Fruit fly (Drosophila melanogaster) whole organism, embryonic: ENCODE data around the gene mthl12.

Source experiments
- Antp ChIP-seq: fragments of 200-800 bp; sonication (Bioruptor generic); optimal IDR thresholded peaks from 3 replicates; lab custom pipeline; 2016; ENCODE audit warnings: missing biosample characterization, missing genetic modification characterization
- CG10565 ChIP-seq: fragments of 200-800 bp; sonication (Bioruptor generic); optimal IDR thresholded peaks from 3 replicates; lab custom pipeline; 2016; ENCODE audit warnings: missing biosample characterization, mild to moderate bottlenecking, missing genetic modification characterization
- CG11695 ChIP-seq: fragments of 200-800 bp; sonication (Bioruptor generic); IDR thresholded peaks from 3 replicates; pipeline ENCODE4 v1.3.6; 2022; ENCODE audit warnings: missing biosample characterization, missing genetic modification characterization
- CG11696 ChIP-seq: fragments of 200-800 bp; sonication (Bioruptor generic); IDR thresholded peaks from 2 replicates; pipeline ENCODE4 v1.3.6; 2022; ENCODE audit warnings: missing biosample characterization, missing genetic modification characterization
- CG12744 ChIP-seq: fragments of 200-800 bp; sonication (Bioruptor generic); optimal IDR thresholded peaks from 2 replicates; lab custom pipeline; 2016; ENCODE audit warnings: missing biosample characterization, missing genetic modification characterization
- CG13287 ChIP-seq: fragments of 200-800 bp; sonication (Bioruptor generic); IDR thresholded peaks from 2 replicates; pipeline ENCODE4 v1.3.6; 2022; ENCODE audit warnings: missing biosample characterization, missing genetic modification characterization; ENCODE audit not compliant: partially characterized antibody
- CG14014 ChIP-seq: fragments of 200-800 bp; sonication (Bioruptor generic); IDR thresholded peaks from 2 replicates; pipeline ENCODE4 v1.3.6; 2022; ENCODE audit warnings: missing biosample characterization, missing genetic modification characterization
- CG17361 ChIP-seq: fragments of 200-800 bp; sonication (Bioruptor generic); IDR thresholded peaks from 3 replicates; pipeline ENCODE4 v1.3.6; 2022; ENCODE audit warnings: missing biosample characterization, missing genetic modification characterization
- CG18262 ChIP-seq: fragments of 200-800 bp; optimal IDR thresholded peaks from 3 replicates; lab custom pipeline; 2019; ENCODE audit warnings: missing biosample characterization, mild to moderate bottlenecking, missing genetic modification characterization, moderate library complexity
- CG2875 ChIP-seq: fragments of 200-800 bp; sonication (Bioruptor generic); optimal IDR thresholded peaks from 2 replicates; lab custom pipeline; 2017; ENCODE audit warnings: missing biosample characterization, mild to moderate bottlenecking, missing genetic modification characterization, missing genetic modification reagents
- CG32767 ChIP-seq: fragments of 200-800 bp; sonication (Bioruptor generic); IDR thresholded peaks from 2 replicates; pipeline ENCODE4 v1.3.6; 2022; ENCODE audit warnings: missing biosample characterization, missing genetic modification characterization
- CG3281 ChIP-seq: fragments of 200-800 bp; sonication (Bioruptor generic); optimal IDR thresholded peaks from 3 replicates; lab custom pipeline; 2017; ENCODE audit warnings: missing biosample characterization, mild to moderate bottlenecking, missing genetic modification characterization
- CG3847 ChIP-seq: fragments of 200-800 bp; sonication (Bioruptor generic); IDR thresholded peaks from 2 replicates; pipeline ENCODE4 v1.3.6; 2022; ENCODE audit warnings: missing biosample characterization, missing genetic modification characterization
- CG4707 ChIP-seq: fragments of 200-800 bp; sonication (Bioruptor generic); optimal IDR thresholded peaks from 2 replicates; lab custom pipeline; 2018; ENCODE audit warnings: missing biosample characterization, mild to moderate bottlenecking, missing genetic modification characterization, moderate library complexity
- CG8944 ChIP-seq: fragments of 200-800 bp; sonication (Bioruptor generic); optimal IDR thresholded peaks from 3 replicates; lab custom pipeline; 2016; ENCODE audit warnings: missing biosample characterization, missing genetic modification characterization
- CG9215 ChIP-seq: fragments of 200-800 bp; sonication (Bioruptor generic); IDR thresholded peaks from 2 replicates; pipeline ENCODE4 v1.3.6; 2022; ENCODE audit warnings: missing biosample characterization, missing genetic modification characterization
- CG9932 ChIP-seq: fragments of 200-800 bp; sonication (Bioruptor generic); IDR thresholded peaks from 2 replicates; pipeline ENCODE4 v1.3.6; 2022; ENCODE audit warnings: missing biosample characterization, missing genetic modification characterization
- CTCF ChIP-seq: fragments of 200-800 bp; sonication (Bioruptor generic); optimal IDR thresholded peaks from 2 replicates; lab custom pipeline; 2017; ENCODE audit warnings: missing biosample characterization, mild to moderate bottlenecking, missing genetic modification characterization, moderate library complexity
- Dip2 ChIP-seq: fragments of 200-800 bp; sonication (Bioruptor generic); IDR thresholded peaks from 2 replicates; pipeline ENCODE4 v1.3.6; 2022; ENCODE audit warnings: missing biosample characterization, missing genetic modification characterization
- Dll ChIP-seq: fragments of 200-800 bp; sonication (Bioruptor generic); IDR thresholded peaks from 4 replicates; pipeline ENCODE4 v1.3.6; 2022; ENCODE audit warnings: missing biosample characterization, missing genetic modification characterization; ENCODE audit not compliant: partially characterized antibody
- HmgZ ChIP-seq: fragments of 200-800 bp; sonication (Bioruptor generic); optimal IDR thresholded peaks from 2 replicates; lab custom pipeline; 2018; ENCODE audit warnings: missing biosample characterization, mild to moderate bottlenecking, missing genetic modification characterization
- Hr51 ChIP-seq, 2 experiments: fragments of 200-800 bp; sonication (Bioruptor generic); optimal IDR thresholded peaks; 2 replicates in 1 of 2; 3 replicates in 1 of 2; lab custom pipeline; 2016 to 2018; ENCODE audit warnings: missing biosample characterization in 2 of 2, missing genetic modification characterization in 2 of 2, mild to moderate bottlenecking in 1 of 2, moderate library complexity in 1 of 2
- Jarid2 ChIP-seq: fragments of 200-800 bp; sonication (Bioruptor generic); optimal IDR thresholded peaks from 3 replicates; lab custom pipeline; 2017; ENCODE audit warnings: mild to moderate bottlenecking, missing biosample characterization, missing genetic modification reagents, missing genetic modification characterization
- MBD-R2 ChIP-seq: fragments of 200-800 bp; sonication (Bioruptor generic); IDR thresholded peaks from 2 replicates; pipeline ENCODE4 v1.3.6; 2022; ENCODE audit warnings: missing biosample characterization, missing genetic modification characterization
- MESR4 ChIP-seq: fragments of 200-800 bp; sonication (Bioruptor generic); optimal IDR thresholded peaks from 2 replicates; lab custom pipeline; 2018; ENCODE audit warnings: missing biosample characterization, mild to moderate bottlenecking, missing genetic modification characterization, moderate library complexity
- Nf-YC ChIP-seq: fragments of 200-800 bp; optimal IDR thresholded peaks from 3 replicates; lab custom pipeline; 2019; ENCODE audit warnings: missing biosample characterization, mild to moderate bottlenecking, missing genetic modification characterization, moderate library complexity
- Oli ChIP-seq: fragments of 200-800 bp; sonication (Bioruptor generic); optimal IDR thresholded peaks from 2 replicates; lab custom pipeline; 2018; ENCODE audit warnings: missing biosample characterization, mild to moderate bottlenecking, missing genetic modification characterization, moderate library complexity
- Optix ChIP-seq: fragments of 200-800 bp; sonication (Bioruptor generic); IDR thresholded peaks from 3 replicates; pipeline ENCODE4 v1.3.6; 2022; ENCODE audit warnings: missing biosample characterization, missing genetic modification characterization
- Ptx1 ChIP-seq: fragments of 200-800 bp; sonication (Bioruptor generic); IDR thresholded peaks from 2 replicates; pipeline ENCODE4 v1.3.6; 2022; ENCODE audit warnings: missing biosample characterization, missing genetic modification characterization
- Rx ChIP-seq: fragments of 200-800 bp; sonication (Bioruptor generic); IDR thresholded peaks from 2 replicates; pipeline ENCODE4 v1.3.6; 2022; ENCODE audit warnings: missing biosample characterization, missing genetic modification characterization
- ash1 ChIP-seq: fragments of 200-800 bp; sonication (Bioruptor generic); optimal IDR thresholded peaks from 2 replicates; lab custom pipeline; 2018; ENCODE audit warnings: missing biosample characterization, mild to moderate bottlenecking, missing genetic modification characterization
- caup ChIP-seq: fragments of 200-800 bp; sonication (Bioruptor generic); optimal IDR thresholded peaks from 3 replicates; lab custom pipeline; 2017; ENCODE audit warnings: missing biosample characterization, mild to moderate bottlenecking, missing genetic modification characterization, moderate library complexity; ENCODE audit not compliant: severe bottlenecking
- croc ChIP-seq: fragments of 200-800 bp; sonication (Bioruptor generic); conservative IDR thresholded peaks from 3 replicates; pipeline ENCODE4 v1.3.6; 2022; ENCODE audit warnings: missing biosample characterization, missing genetic modification characterization
- en ChIP-seq: fragments of 200-800 bp; sonication (Bioruptor generic); optimal IDR thresholded peaks from 2 replicates; lab custom pipeline; 2016; ENCODE audit warnings: missing biosample characterization, missing genetic modification characterization
- gfzf ChIP-seq: fragments of 200-800 bp; sonication (Bioruptor generic); optimal IDR thresholded peaks from 2 replicates; lab custom pipeline; 2016; ENCODE audit warnings: missing biosample characterization, mild to moderate bottlenecking, missing genetic modification characterization, moderate library complexity
- h ChIP-seq: fragments of >200 bp; optimal IDR thresholded peaks from 2 replicates; lab custom pipeline; 2017
- hbn ChIP-seq: fragments of 200-800 bp; sonication (Bioruptor generic); IDR thresholded peaks from 2 replicates; pipeline ENCODE4 v1.3.6; 2022; ENCODE audit warnings: missing biosample characterization, missing genetic modification characterization; ENCODE audit not compliant: partially characterized antibody
- her ChIP-seq: fragments of 200-800 bp; sonication (Bioruptor generic); optimal IDR thresholded peaks from 2 replicates; lab custom pipeline; 2016; ENCODE audit warnings: missing biosample characterization, missing genetic modification characterization
- jigr1 ChIP-seq: fragments of 200-800 bp; sonication (Bioruptor generic); IDR thresholded peaks from 3 replicates; pipeline ENCODE4 v1.3.6; 2022; ENCODE audit warnings: missing biosample characterization, missing genetic modification characterization
- kah ChIP-seq: fragments of 200-800 bp; sonication (Bioruptor generic); optimal IDR thresholded peaks from 2 replicates; lab custom pipeline; 2018; ENCODE audit warnings: missing biosample characterization, mild to moderate bottlenecking, missing genetic modification characterization
- ken ChIP-seq: fragments of 200-800 bp; sonication (Bioruptor generic); IDR thresholded peaks from 3 replicates; pipeline ENCODE4 v1.3.6; 2022; ENCODE audit warnings: missing biosample characterization, missing genetic modification characterization
- mld ChIP-seq: fragments of 200-800 bp; sonication (Bioruptor generic); IDR thresholded peaks from 3 replicates; pipeline ENCODE4 v1.3.6; 2022; ENCODE audit warnings: missing biosample characterization, missing genetic modification characterization; ENCODE audit not compliant: partially characterized antibody
- odd ChIP-seq: fragments of 200-800 bp; sonication (Bioruptor generic); optimal IDR thresholded peaks from 2 replicates; lab custom pipeline; 2017; ENCODE audit warnings: missing biosample characterization, mild to moderate bottlenecking, missing genetic modification characterization
- phol ChIP-seq: fragments of 200-800 bp; sonication (Bioruptor generic); optimal IDR thresholded peaks from 3 replicates; lab custom pipeline; 2018; ENCODE audit warnings: missing biosample characterization, mild to moderate bottlenecking, missing genetic modification characterization, moderate library complexity
- prd ChIP-seq, 3 experiments: fragments of >200 bp in 2 of 3; fragments of 200-800 bp in 1 of 3; sonication (Bioruptor generic) in 1 of 3; optimal IDR thresholded peaks in 2 of 3; IDR thresholded peaks in 1 of 3; 2 replicates in 2 of 3; 3 replicates in 1 of 3; pipeline versions ENCODE4 v1.3.6 to Lab custom; 2017 to 2022; ENCODE audit warnings: missing biosample characterization in 1 of 3, missing genetic modification characterization in 1 of 3
- sens ChIP-seq: fragments of 200-800 bp; sonication (Bioruptor generic); peaks from one replicate; lab custom pipeline; 2016; ENCODE audit warnings: missing biosample characterization, missing genetic modification characterization
- tap ChIP-seq: fragments of 200-800 bp; optimal IDR thresholded peaks from 3 replicates; lab custom pipeline; 2019; ENCODE audit warnings: missing biosample characterization, mild to moderate bottlenecking, missing genetic modification characterization, moderate library complexity
- trem ChIP-seq: fragments of 200-800 bp; optimal IDR thresholded peaks from 3 replicates; lab custom pipeline; 2019; ENCODE audit warnings: missing biosample characterization, mild to moderate bottlenecking, missing genetic modification characterization, moderate library complexity
- unc-4 ChIP-seq: fragments of 200-800 bp; sonication (Bioruptor generic); IDR thresholded peaks from 2 replicates; pipeline ENCODE4 v1.3.6; 2022; ENCODE audit warnings: missing biosample characterization, missing genetic modification characterization; ENCODE audit not compliant: partially characterized antibody
- zfh2 ChIP-seq: fragments of 200-800 bp; sonication (Bioruptor generic); optimal IDR thresholded peaks from 2 replicates; lab custom pipeline; 2016; ENCODE audit warnings: missing biosample characterization, missing genetic modification characterization

The mthl12 gene

dm6 chr3R:13388160-13388870 is 34.8 kb downstream of the mthl12 start, which contains the start of gene CG9799 (continued):
- TF ChIP-seq Jarid2 (GFP tag; lab: Kevin White, UChicago): no peak
- no peak for TF ChIP-seq CG4707 (GFP tag; lab: Kevin White, UChicago)
- no peak for TF ChIP-seq CG2875 (GFP tag; lab: Kevin White, UChicago)
- no peak for TF ChIP-seq ken
- no peak for TF ChIP-seq CG11695 (GFP tag; lab: Robert Waterston, UW)
- no peak for TF ChIP-seq CG32767 (GFP tag; lab: Robert Waterston, UW)
- TF ChIP-seq caup (GFP tag; lab: Kevin White, UChicago): no peak
- no peak for TF ChIP-seq CG17361 (GFP tag; lab: Robert Waterston, UW)
- no peak for TF ChIP-seq CG18262 (tag; lab: Kevin White, UChicago)
- TF ChIP-seq Rx (GFP tag; lab: Robert Waterston, UW): no peak
- no peak for TF ChIP-seq CG12744 (GFP tag; lab: Kevin White, UChicago)
- TF ChIP-seq CG8944: no peak
- peak; percentile 32 for TF ChIP-seq trem (tag; lab: Kevin White, UChicago)
- no peak for TF ChIP-seq phol (tag; lab: Kevin White, UChicago)
- TF ChIP-seq hbn (GFP tag; lab: Robert Waterston, UW): no peak
- no peak for TF ChIP-seq her
- no peak for TF ChIP-seq CG3281 (GFP tag; lab: Kevin White, UChicago)
- TF ChIP-seq mld (GFP tag; lab: Robert Waterston, UW): 0 out of 3 replicates have a peak, but pooled peaks have one; percentile 14
- TF ChIP-seq unc-4 (GFP tag; lab: Robert Waterston, UW): peak; percentile 44; the same call in 1 of the 2 replicates
- TF ChIP-seq Antp (GFP tag; lab: Kevin White, UChicago): no peak
- no peak for TF ChIP-seq jigr1 (GFP tag; lab: Robert Waterston, UW)
- no peak for TF ChIP-seq CG11696
- TF ChIP-seq Nf-YC (tag; lab: Kevin White, UChicago): no peak
- TF ChIP-seq CG14014 (GFP tag; lab: Robert Waterston, UW): no peak
- TF ChIP-seq ash1 (GFP tag; lab: Kevin White, UChicago): no peak
- no peak for TF ChIP-seq CG10565
- no peak for TF ChIP-seq Hr51 (GFP tag; optimal IDR thresholded peaks at IDR 0.05; lab: Kevin White, UChicago)
- TF ChIP-seq Dip2 (GFP tag; lab: Robert Waterston, UW): no peak
- TF ChIP-seq Dll: peak; percentile 43; the same call in 1 of the 4 replicates
- no peak for TF ChIP-seq Oli
- TF ChIP-seq odd (GFP tag; lab: Kevin White, UChicago): no peak
- TF ChIP-seq gfzf (GFP tag; lab: Kevin White, UChicago): peak; percentile 77
- no peak for TF ChIP-seq tap (tag; lab: Kevin White, UChicago)
- TF ChIP-seq croc: no peak
- TF ChIP-seq MESR4 (GFP tag; lab: Kevin White, UChicago): peak; percentile 71
- TF ChIP-seq MBD-R2 (GFP tag; lab: Robert Waterston, UW): peak; percentile 42; the same call in 1 of the 2 replicates
- TF ChIP-seq CG3847 (GFP tag; lab: Robert Waterston, UW): peak; percentile 7; the same call in 1 of the 2 replicates
- no peak for TF ChIP-seq Optix (GFP tag; lab: Robert Waterston, UW)
- peak; percentile 4 for TF ChIP-seq HmgZ (tag; lab: Kevin White, UChicago)
- no peak for TF ChIP-seq Ptx1 (GFP tag; lab: Robert Waterston, UW)
- TF ChIP-seq h (lab: Kevin White, UChicago): no peak
- no peak for TF ChIP-seq kah
- peak; percentile 46; the same call in 1 of the 2 replicates for TF ChIP-seq CG13287 (GFP tag; lab: Robert Waterston, UW)
- no peak for TF ChIP-seq CG9215 (GFP tag; lab: Robert Waterston, UW)
- peak; percentile 36 for TF ChIP-seq sens
- no peak for TF ChIP-seq prd (optimal IDR thresholded peaks at IDR 0.05; lab: Kevin White, UChicago)
- TF ChIP-seq prd (GFP tag; IDR thresholded peaks at IDR 0.05; lab: Robert Waterston, UW): peak; percentile 53; the same call in 2 of the 3 replicates
- no peak for TF ChIP-seq zfh2 (GFP tag; lab: Kevin White, UChicago)
- TF ChIP-seq CTCF (GFP tag; lab: Kevin White, UChicago): no peak
- TF ChIP-seq CG9932 (GFP tag; lab: Robert Waterston, UW): no peak
- TF ChIP-seq en (GFP tag; lab: Kevin White, UChicago): no peak
